Worm (Caenorhabditis elegans) whole organism, young adult: Measurements from ENCODE around the gene F46C5.2.

Source experiments
- B0019.2 ChIP-seq: fragments of 200-800 bp; sonication (Bioruptor generic); conservative IDR thresholded peaks from 2 replicates; pipeline ENCODE4 v1.3.6; 2022; ENCODE audit warnings: missing genetic modification reagents, missing genetic modification characterization, missing compliant biosample characterization
- F10E7.11 ChIP-seq: sonication (generic microtip); optimal IDR thresholded peaks from 2 replicates; lab custom pipeline; 2017; ENCODE audit warnings: mild to moderate bottlenecking, missing genetic modification characterization, moderate library complexity, missing compliant biosample characterization
- F37B4.10 ChIP-seq: fragments of 200-800 bp; sonication (Bioruptor generic); IDR thresholded peaks from 2 replicates; pipeline ENCODE4 v1.3.6; 2022; ENCODE audit warnings: missing genetic modification characterization, missing compliant biosample characterization
- F52B5.7 ChIP-seq: sonication (generic microtip); optimal IDR thresholded peaks from 2 replicates; lab custom pipeline; 2016; ENCODE audit warnings: mild to moderate bottlenecking, missing genetic modification characterization, missing compliant biosample characterization
- F57A8.1 ChIP-seq: fragments of 200-800 bp; sonication (Bioruptor generic); optimal IDR thresholded peaks from 2 replicates; lab custom pipeline; 2018; ENCODE audit warnings: mild to moderate bottlenecking, missing genetic modification characterization, moderate library complexity, missing compliant biosample characterization
- F57C9.4 ChIP-seq: sonication (generic microtip); optimal IDR thresholded peaks from 2 replicates; lab custom pipeline; 2017; ENCODE audit warnings: mild to moderate bottlenecking, missing genetic modification characterization, missing compliant biosample characterization
- T07F8.4 ChIP-seq: sonication (generic microtip); optimal IDR thresholded peaks from 2 replicates; lab custom pipeline; 2016; ENCODE audit warnings: mild to moderate bottlenecking, missing genetic modification characterization, moderate library complexity, missing compliant biosample characterization
- Y56A3A.18 ChIP-seq: fragments of 200-800 bp; sonication (Bioruptor generic); IDR thresholded peaks from 2 replicates; pipeline ENCODE4 v1.3.6; 2022; ENCODE audit warnings: missing genetic modification reagents, missing genetic modification characterization, missing compliant biosample characterization
- aptf-3 ChIP-seq: fragments of 200-800 bp; sonication (Bioruptor generic); IDR thresholded peaks from 2 replicates; pipeline ENCODE4 v1.3.6; 2022; ENCODE audit warnings: missing genetic modification characterization, missing compliant biosample characterization
- atf-7 ChIP-seq: sonication (generic microtip); optimal IDR thresholded peaks from 2 replicates; lab custom pipeline; 2017; ENCODE audit warnings: mild to moderate bottlenecking, missing genetic modification characterization, missing compliant biosample characterization
- attf-6 ChIP-seq: fragments of 200-800 bp; sonication (Bioruptor generic); IDR thresholded peaks from 2 replicates; pipeline ENCODE4 v1.3.6; 2022; ENCODE audit warnings: missing genetic modification reagents, missing genetic modification characterization, missing compliant biosample characterization
- cebp-1 ChIP-seq, 2 experiments: fragments of 200-800 bp in 1 of 2; sonication (Bioruptor generic) in 1 of 2; sonication (generic microtip) in 1 of 2; IDR thresholded peaks in 1 of 2; optimal IDR thresholded peaks in 1 of 2; 2 replicates each; pipeline versions ENCODE4 v1.3.6 to Lab custom; 2017 to 2022; ENCODE audit warnings: missing compliant biosample characterization in 2 of 2, missing genetic modification characterization in 2 of 2, mild to moderate bottlenecking in 1 of 2, missing genetic modification reagents in 1 of 2, moderate library complexity in 1 of 2
- ceh-100 ChIP-seq: fragments of 200-800 bp; sonication (Bioruptor generic); IDR thresholded peaks from 2 replicates; pipeline ENCODE4 v1.3.6; 2022; ENCODE audit warnings: missing genetic modification reagents, missing genetic modification characterization, missing compliant biosample characterization
- ceh-58 ChIP-seq: fragments of 200-800 bp; sonication (Bioruptor generic); IDR thresholded peaks from 2 replicates; pipeline ENCODE4 v1.3.6; 2022; ENCODE audit warnings: missing genetic modification characterization, missing compliant biosample characterization
- ceh-91 ChIP-seq: fragments of 200-800 bp; sonication (Bioruptor generic); IDR thresholded peaks from 2 replicates; pipeline ENCODE4 v1.3.6; 2022; ENCODE audit warnings: missing genetic modification reagents, missing genetic modification characterization, missing compliant biosample characterization
- die-1 ChIP-seq: sonication (generic microtip); optimal IDR thresholded peaks from 2 replicates; lab custom pipeline; 2016; ENCODE audit warnings: missing genotype, mild to moderate bottlenecking, missing genetic modification characterization, missing compliant biosample characterization
- dox-1 ChIP-seq: fragments of 200-800 bp; sonication (Bioruptor generic); IDR thresholded peaks from 2 replicates; pipeline ENCODE4 v1.3.6; 2022; ENCODE audit warnings: missing genetic modification reagents, missing genetic modification characterization, missing compliant biosample characterization
- dpff-1 ChIP-seq: sonication (generic microtip); optimal IDR thresholded peaks from 2 replicates; lab custom pipeline; 2017; ENCODE audit warnings: mild to moderate bottlenecking, missing genetic modification characterization, missing compliant biosample characterization
- efl-1 ChIP-seq: fragments of 150-350 bp; optimal IDR thresholded peaks from 2 replicates; lab custom pipeline; 2014; ENCODE audit warnings: missing biosample characterization, missing genetic modification reagents, missing genetic modification characterization
- egrh-3 ChIP-seq: fragments of 200-800 bp; sonication (Bioruptor generic); IDR thresholded peaks from 2 replicates; pipeline ENCODE4 v1.3.6; 2022; ENCODE audit warnings: missing genetic modification reagents, missing genetic modification characterization, missing compliant biosample characterization
- ets-4 ChIP-seq: fragments of 200-800 bp; sonication (Bioruptor generic); optimal IDR thresholded peaks from 2 replicates; lab custom pipeline; 2018; ENCODE audit warnings: mild to moderate bottlenecking, missing genetic modification characterization, missing compliant biosample characterization
- gei-17 ChIP-seq: fragments of 200-800 bp; sonication (Bioruptor generic); optimal IDR thresholded peaks from 2 replicates; lab custom pipeline; 2018; ENCODE audit warnings: mild to moderate bottlenecking, missing genetic modification characterization, missing compliant biosample characterization
- hlh-12 ChIP-seq: sonication (generic microtip); optimal IDR thresholded peaks from 2 replicates; lab custom pipeline; 2016; ENCODE audit warnings: missing genetic modification characterization, missing compliant biosample characterization
- hmg-1.2 ChIP-seq: fragments of 200-800 bp; sonication (Bioruptor generic); IDR thresholded peaks from 2 replicates; pipeline ENCODE4 v1.3.6; 2022; ENCODE audit warnings: missing genetic modification reagents, missing genetic modification characterization, missing compliant biosample characterization
- hmg-20 ChIP-seq: fragments of 200-800 bp; sonication (Bioruptor generic); IDR thresholded peaks from 2 replicates; pipeline ENCODE4 v1.3.6; 2022; ENCODE audit warnings: missing genetic modification reagents, missing genetic modification characterization, missing compliant biosample characterization
- hrde-1 ChIP-seq: sonication (generic microtip); optimal IDR thresholded peaks from 2 replicates; lab custom pipeline; 2016; ENCODE audit warnings: missing genetic modification characterization, mild to moderate bottlenecking, missing compliant biosample characterization, moderate library complexity, missing genotype, missing genetic modification reagents, borderline replicate concordance
- lag-1 ChIP-seq: fragments of 200-800 bp; sonication (Bioruptor generic); IDR thresholded peaks from 2 replicates; pipeline ENCODE4 v1.3.6; 2022; ENCODE audit warnings: missing genetic modification reagents, missing genetic modification characterization, missing compliant biosample characterization
- lsl-1 ChIP-seq: fragments of 200-800 bp; sonication (Bioruptor generic); optimal IDR thresholded peaks from 2 replicates; lab custom pipeline; 2018; ENCODE audit warnings: mild to moderate bottlenecking, missing genetic modification characterization, moderate library complexity, missing compliant biosample characterization
- lsy-27 ChIP-seq: sonication (generic microtip); optimal IDR thresholded peaks from 2 replicates; lab custom pipeline; 2017; ENCODE audit warnings: missing genetic modification characterization, mild to moderate bottlenecking, missing compliant biosample characterization, antibody characterized with exemption, missing genotype, borderline replicate concordance; ENCODE audit not compliant: insufficient read depth
- madf-6 ChIP-seq: fragments of 200-800 bp; sonication (Bioruptor generic); IDR thresholded peaks from 2 replicates; pipeline ENCODE4 v1.3.6; 2022; ENCODE audit warnings: missing genetic modification reagents, missing genetic modification characterization, missing compliant biosample characterization
- madf-8 ChIP-seq: fragments of 200-800 bp; sonication (Bioruptor generic); conservative IDR thresholded peaks from 2 replicates; pipeline ENCODE4 v1.3.6; 2022; ENCODE audit warnings: missing genetic modification reagents, missing genetic modification characterization, missing compliant biosample characterization
- mcd-1 ChIP-seq: fragments of 200-800 bp; sonication (Bioruptor generic); IDR thresholded peaks from 2 replicates; pipeline ENCODE4 v1.3.6; 2022; ENCODE audit warnings: missing genetic modification reagents, missing genetic modification characterization, missing compliant biosample characterization
- mxl-1 ChIP-seq: sonication (generic microtip); optimal IDR thresholded peaks from 2 replicates; lab custom pipeline; 2016; ENCODE audit warnings: missing genetic modification characterization, missing compliant biosample characterization
- nfya-2 ChIP-seq: fragments of 200-800 bp; sonication (Bioruptor generic); IDR thresholded peaks from 2 replicates; pipeline ENCODE4 v1.3.6; 2022; ENCODE audit warnings: missing genetic modification reagents, missing genetic modification characterization, missing compliant biosample characterization
- nhr-27 ChIP-seq: fragments of 200-800 bp; sonication (Bioruptor generic); optimal IDR thresholded peaks from 2 replicates; lab custom pipeline; 2018; ENCODE audit warnings: mild to moderate bottlenecking, missing genetic modification characterization, moderate library complexity, missing compliant biosample characterization
- nhr-80 ChIP-seq: sonication (generic microtip); optimal IDR thresholded peaks from 2 replicates; lab custom pipeline; 2016; ENCODE audit warnings: missing genetic modification characterization, missing compliant biosample characterization
- pbrm-1 ChIP-seq: fragments of 200-800 bp; sonication (Bioruptor generic); IDR thresholded peaks from 2 replicates; pipeline ENCODE4 v1.3.6; 2022; ENCODE audit warnings: missing genetic modification reagents, missing genetic modification characterization, missing compliant biosample characterization
- sdz-38 ChIP-seq: sonication (generic microtip); optimal IDR thresholded peaks from 2 replicates; lab custom pipeline; 2016; ENCODE audit warnings: missing genotype, missing genetic modification characterization, missing compliant biosample characterization
- sea-2 ChIP-seq: fragments of 200-800 bp; sonication (Bioruptor generic); IDR thresholded peaks from 2 replicates; pipeline ENCODE4 v1.3.6; 2022; ENCODE audit warnings: missing genetic modification characterization, missing compliant biosample characterization
- snpc-1.1 ChIP-seq: sonication (generic microtip); optimal IDR thresholded peaks from 2 replicates; lab custom pipeline; 2017; ENCODE audit warnings: missing genetic modification characterization, mild to moderate bottlenecking, missing compliant biosample characterization, antibody characterized with exemption, moderate library complexity, missing genotype, missing genetic modification reagents; ENCODE audit not compliant: insufficient read depth
- snpc-3.4 ChIP-seq: sonication (generic microtip); optimal IDR thresholded peaks from 2 replicates; lab custom pipeline; 2017; ENCODE audit warnings: missing genetic modification characterization, mild to moderate bottlenecking, missing compliant biosample characterization, antibody characterized with exemption, moderate library complexity, missing genotype, missing genetic modification reagents
- snpc-4 ChIP-seq, 5 experiments: fragments of 150-350 bp in 1 of 5; sonication (generic microtip) in 4 of 5; optimal IDR thresholded peaks; 2 replicates each; lab custom pipeline; 2014 to 2018; ENCODE audit warnings: missing genetic modification characterization in 5 of 5, missing biosample characterization in 3 of 5, antibody characterized with exemption in 2 of 5, mild to moderate bottlenecking in 2 of 5, missing compliant biosample characterization in 2 of 5, missing genotype in 2 of 5, moderate library complexity in 2 of 5, missing genetic modification reagents in 1 of 5
- tbp1 ChIP-seq: fragments of 200-800 bp; sonication (Bioruptor generic); optimal IDR thresholded peaks from 2 replicates; lab custom pipeline; 2018; ENCODE audit warnings: mild to moderate bottlenecking, missing genetic modification characterization, missing compliant biosample characterization
- unc-130 ChIP-seq: sonication (generic microtip); optimal IDR thresholded peaks from 2 replicates; lab custom pipeline; 2016; ENCODE audit warnings: missing genetic modification reagents, missing genetic modification characterization, missing compliant biosample characterization
- zfh-2 ChIP-seq: fragments of 200-800 bp; sonication (Bioruptor generic); conservative IDR thresholded peaks from 2 replicates; pipeline ENCODE4 v1.3.6; 2022; ENCODE audit warnings: missing genetic modification reagents, missing genetic modification characterization, missing compliant biosample characterization
- ztf-25 ChIP-seq: fragments of 200-800 bp; sonication (Bioruptor generic); IDR thresholded peaks from 2 replicates; pipeline ENCODE4 v1.3.6; 2022; ENCODE audit warnings: missing genetic modification reagents, missing genetic modification characterization, missing compliant biosample characterization
- ztf-6 ChIP-seq: fragments of 200-800 bp; sonication (Bioruptor generic); IDR thresholded peaks from 2 replicates; pipeline ENCODE4 v1.3.6; 2022; ENCODE audit warnings: missing genetic modification reagents, missing genetic modification characterization, missing compliant biosample characterization

Gene F46C5.2

ce11 chrII:8784235-8784928 is 44.7 kb downstream of the F46C5.2 start (continued):
- no peak for TF ChIP-seq snpc-3.4 (tag; lab: Kevin White, UChicago)
- no peak for TF ChIP-seq ceh-58 (GFP tag; lab: Robert Waterston, UW)
- TF ChIP-seq F52B5.7 (tag; lab: Kevin White, UChicago), result no peak
- no peak for TF ChIP-seq hlh-12 (tag; lab: Kevin White, UChicago)
- TF ChIP-seq lsy-27 (tag; lab: Kevin White, UChicago), result no peak
- no peak for TF ChIP-seq die-1 (tag; lab: Kevin White, UChicago)
- no peak for TF ChIP-seq F57A8.1
- TF ChIP-seq sea-2, result no peak
- TF ChIP-seq nfya-2, result no peak
- no peak for TF ChIP-seq efl-1
- TF ChIP-seq aptf-3 (GFP tag; lab: Robert Waterston, UW), result no peak
- TF ChIP-seq ceh-91 (GFP tag; lab: Robert Waterston, UW), result no peak
- TF ChIP-seq lag-1, result no peak
- no peak for TF ChIP-seq egrh-3
- TF ChIP-seq mcd-1 (GFP tag; lab: Robert Waterston, UW), result peak; percentile 34; the same call in 1 of the 2 replicates
- TF ChIP-seq madf-8 (GFP tag; lab: Robert Waterston, UW), result no peak
- TF ChIP-seq gei-17 (GFP tag; lab: Kevin White, UChicago), result no peak
- no peak for TF ChIP-seq cebp-1 (GFP tag; IDR thresholded peaks at IDR 0.05; lab: Robert Waterston, UW)
- TF ChIP-seq cebp-1 (tag; optimal IDR thresholded peaks at IDR 0.05; lab: Kevin White, UChicago), result peak; percentile 50
- no peak for TF ChIP-seq unc-130 (GFP tag; lab: Kevin White, UChicago)
- TF ChIP-seq hmg-1.2 (GFP tag; lab: Robert Waterston, UW), result peak; percentile 4; the same call in 1 of the 2 replicates
- TF ChIP-seq mxl-1 (tag; lab: Kevin White, UChicago), result no peak
- no peak for TF ChIP-seq F57C9.4 (tag; lab: Kevin White, UChicago)
- TF ChIP-seq pbrm-1, result no peak
- no peak for TF ChIP-seq ztf-25 (GFP tag; lab: Robert Waterston, UW)
- no peak for TF ChIP-seq snpc-1.1 (tag; lab: Kevin White, UChicago)
- peak; percentile 12 for TF ChIP-seq atf-7
- peak; percentile 21 for TF ChIP-seq nhr-80 (tag; lab: Kevin White, UChicago)
- TF ChIP-seq F10E7.11 (tag; lab: Kevin White, UChicago), result no peak
- no peak for TF ChIP-seq ets-4 (GFP tag; lab: Kevin White, UChicago)
- TF ChIP-seq sdz-38 (tag; lab: Kevin White, UChicago), result no peak
- TF ChIP-seq tbp1 (GFP tag; lab: Kevin White, UChicago), result no peak
- TF ChIP-seq nhr-27 (tag; lab: Kevin White, UChicago), result no peak
- no peak for TF ChIP-seq T07F8.4 (tag; lab: Kevin White, UChicago)
- TF ChIP-seq snpc-4 (GFP tag; optimal IDR thresholded peaks at IDR 0.05; lab: Kevin White, UChicago), result no peak
- TF ChIP-seq snpc-4 (tag; optimal IDR thresholded peaks at IDR 0.05; lab: Kevin White, UChicago), result peak in 2 of 4 experiments; percentile 3 to 18
- TF ChIP-seq B0019.2 (GFP tag; lab: Robert Waterston, UW), result no peak
- no peak for TF ChIP-seq lsl-1 (GFP tag; lab: Kevin White, UChicago)
- no peak for TF ChIP-seq ceh-100
- TF ChIP-seq ztf-6 (GFP tag; lab: Robert Waterston, UW), result no peak
- TF ChIP-seq hrde-1 (tag; lab: Kevin White, UChicago), result no peak
- TF ChIP-seq dpff-1 (tag; lab: Kevin White, UChicago), result no peak
- TF ChIP-seq zfh-2 (GFP tag; lab: Robert Waterston, UW), result peak; percentile 92
- no peak for TF ChIP-seq Y56A3A.18 (GFP tag; lab: Robert Waterston, UW)
- TF ChIP-seq attf-6 (GFP tag; lab: Robert Waterston, UW), result no peak
- no peak for TF ChIP-seq hmg-20 (GFP tag; lab: Robert Waterston, UW)
- no peak for TF ChIP-seq madf-6 (GFP tag; lab: Robert Waterston, UW)
- no peak for TF ChIP-seq F37B4.10 (GFP tag; lab: Robert Waterston, UW)
- peak; percentile 40; the same call in 1 of the 2 replicates for TF ChIP-seq dox-1 (GFP tag; lab: Robert Waterston, UW)
